Worm (Caenorhabditis elegans): ENCODE results near the gene Y51H7C.12.

Y51H7C.12 gene

DNA sequence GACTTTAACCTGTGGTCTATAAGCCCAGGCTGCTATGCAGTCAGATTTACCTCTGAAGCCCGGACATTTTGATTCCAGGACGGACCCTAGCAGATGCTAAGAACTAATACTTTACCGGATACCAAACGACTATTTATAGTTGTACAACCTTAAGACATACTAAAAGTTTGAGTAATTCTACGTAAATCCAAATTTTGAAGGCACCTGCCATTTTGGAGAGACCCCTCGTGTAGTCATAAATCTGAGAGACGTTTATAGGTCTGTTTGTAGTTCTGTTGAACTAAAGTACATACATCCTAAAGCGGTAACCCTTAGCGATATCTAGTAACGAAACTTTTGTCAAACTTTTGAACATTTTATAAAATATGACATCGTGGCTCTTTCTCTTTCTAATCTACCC lies 48.1 kb downstream of the Y51H7C.12 start, which contains the start of gene F54D12.2:
F54D12.2 (plus strand) TSS at position 301 of the 400 bp plus-strand sequence.
- TF ChIP-seq lin-40 (tag; optimal IDR thresholded peaks at IDR 0.05) (no peak), F23B12.7 (tag; optimal IDR thresholded peaks at IDR 0.05; ENCODE audit: insufficient read depth) (no peak), attf-3 (GFP tag; conservative IDR thresholded peaks at IDR 0.05) (no peak), snpc-1.1 (tag; optimal IDR thresholded peaks at IDR 0.05; ENCODE audit: insufficient read depth) (no peak), him-1 (tag; optimal IDR thresholded peaks at IDR 0.05) (no peak)

DNA sequence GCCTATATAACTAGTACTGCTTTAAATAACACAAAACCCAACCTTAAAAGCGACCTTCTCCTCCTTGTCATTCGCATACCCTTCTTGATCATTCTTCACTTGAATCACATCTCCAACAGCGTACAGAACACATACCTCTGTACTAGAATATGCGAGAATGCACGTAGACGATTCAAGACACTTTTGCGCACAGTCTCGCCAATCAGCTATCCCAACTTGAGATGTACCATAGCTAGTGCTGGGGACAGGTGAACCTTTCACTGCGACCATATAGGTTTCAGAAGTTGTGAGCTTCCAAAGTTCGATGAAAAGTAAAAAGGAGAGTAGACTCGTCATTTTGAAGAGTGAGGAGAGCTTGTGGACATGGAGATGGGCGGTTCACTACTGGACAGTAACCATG lies 48.8 kb downstream of the Y51H7C.12 start, which contains the start of gene F54D12.8:
F54D12.8 (minus strand) TSS at position 336 of the 400 bp plus-strand sequence.
- no peak for TF ChIP-seq athp-1 (tag; optimal IDR thresholded peaks at IDR 0.05)
- no peak for TF ChIP-seq ztf-22 (GFP tag; optimal IDR thresholded peaks at IDR 0.05)
- TF ChIP-seq Y56A3A.18 (GFP tag; IDR thresholded peaks at IDR 0.05) = no peak
- TF ChIP-seq F33H1.4 (GFP tag; IDR thresholded peaks at IDR 0.05) = no peak
- TF ChIP-seq attf-6 (GFP tag; IDR thresholded peaks at IDR 0.05) = no peak
- no peak for TF ChIP-seq ztf-28 (GFP tag; IDR thresholded peaks at IDR 0.05)
- TF ChIP-seq F39B2.1 (GFP tag; IDR thresholded peaks at IDR 0.05) = no peak
- TF ChIP-seq nhr-179 (tag; optimal IDR thresholded peaks at IDR 0.05) = no peak
- TF ChIP-seq ztf-26 (tag; optimal IDR thresholded peaks at IDR 0.05) = no peak

Data from whole organism, young adult.